Fruit fly (Drosophila melanogaster): ENCODE measurements around the gene Med.

Med gene

dm6 chr3R:31610639-31611594 is at the start of gene Med (continued):
- TF ChIP-seq wdn (GFP tag; IDR thresholded peaks at IDR 0.05) (no peak), Awh (GFP tag; IDR thresholded peaks at IDR 0.05) (no peak), CG10431 (GFP tag; optimal IDR thresholded peaks at IDR 0.05) (no peak), fru (optimal IDR thresholded peaks at IDR 0.05) (no peak), CG1233 (GFP tag; optimal IDR thresholded peaks at IDR 0.05) (no peak), CG4424 (GFP tag; optimal IDR thresholded peaks at IDR 0.05) (no peak), TFAM (GFP tag; optimal IDR thresholded peaks at IDR 0.05) (no peak), CG2116 (GFP tag; optimal IDR thresholded peaks at IDR 0.05) (peak; percentile 51), lola (GFP tag; optimal IDR thresholded peaks at IDR 0.05) (no peak), knrl (GFP tag; IDR thresholded peaks at IDR 0.05; ENCODE audit: partially characterized antibody) (no peak), CG10321 (GFP tag; IDR thresholded peaks at IDR 0.05) (no peak), Atf-2 (GFP tag; optimal IDR thresholded peaks at IDR 0.05) (no peak), B-H1 (GFP tag; IDR thresholded peaks at IDR 0.05) (no peak), hth (optimal IDR thresholded peaks at IDR 0.05) (no peak), dati (GFP tag; IDR thresholded peaks at IDR 0.05) (no peak), Myb (GFP tag; optimal IDR thresholded peaks at IDR 0.05) (peak; percentile 40), CG12236 (GFP tag; optimal IDR thresholded peaks at IDR 0.05) (no peak), hkb (optimal IDR thresholded peaks at IDR 0.05) (no peak), hkb (GFP tag; IDR thresholded peaks at IDR 0.05) (no peak), CG12942 (GFP tag; optimal IDR thresholded peaks at IDR 0.05) (no peak), Adf1 (GFP tag; IDR thresholded peaks at IDR 0.05) (no peak), Sox100B (GFP tag; optimal IDR thresholded peaks at IDR 0.05) (no peak), phol (tag; optimal IDR thresholded peaks at IDR 0.05) (peak; percentile 36), Neu2 (GFP tag; optimal IDR thresholded peaks at IDR 0.05; ENCODE audit: borderline replicate concordance) (no peak), CG12104 (GFP tag; optimal IDR thresholded peaks at IDR 0.05) (no peak), HHEX (GFP tag; optimal IDR thresholded peaks at IDR 0.05) (no peak), CG9437 (GFP tag; optimal IDR thresholded peaks at IDR 0.05) (no peak), wek (GFP tag; optimal IDR thresholded peaks at IDR 0.05) (no peak), Dp (GFP tag; optimal IDR thresholded peaks at IDR 0.05) (peak; percentile 55), gsb-n (tag; optimal IDR thresholded peaks at IDR 0.05) (no peak), CG18619 (GFP tag; optimal IDR thresholded peaks at IDR 0.05) (no peak), inv (GFP tag; IDR thresholded peaks at IDR 0.05; ENCODE audit: partially characterized antibody) (no peak), yki (optimal IDR thresholded peaks at IDR 0.05) (no peak), sisA (GFP tag; IDR thresholded peaks at IDR 0.05) (no peak), prd (optimal IDR thresholded peaks at IDR 0.05) (no peak), prd (GFP tag; IDR thresholded peaks at IDR 0.05) (no peak), gt (GFP tag; IDR thresholded peaks at IDR 0.05) (no peak), CG31388 (GFP tag; optimal IDR thresholded peaks at IDR 0.05) (no peak), dmrt99B (tag; optimal IDR thresholded peaks at IDR 0.05) (no peak), Nf-YA (GFP tag; IDR thresholded peaks at IDR 0.05) (no peak), sens (GFP tag) (peak; percentile 85), crol (GFP tag; IDR thresholded peaks at IDR 0.05) (no peak), CG13624 (GFP tag; optimal IDR thresholded peaks at IDR 0.05) (peak; percentile 25), CG33213 (GFP tag; optimal IDR thresholded peaks at IDR 0.05) (peak; percentile 49), Tbp (GFP tag; optimal IDR thresholded peaks at IDR 0.05) (no peak), CG8478 (optimal IDR thresholded peaks at IDR 0.05) (no peak), CG12155 (GFP tag; optimal IDR thresholded peaks at IDR 0.05) (no peak), amos (GFP tag; IDR thresholded peaks at IDR 0.05; ENCODE audit: partially characterized antibody) (no peak), zen2 (GFP tag; IDR thresholded peaks at IDR 0.05; ENCODE audit: partially characterized antibody) (no peak), CG10366 (GFP tag; IDR thresholded peaks at IDR 0.05) (no peak), Dek (tag; optimal IDR thresholded peaks at IDR 0.05) (no peak), jigr1 (GFP tag; IDR thresholded peaks at IDR 0.05) (no peak)
